Worm (Caenorhabditis elegans): Measurements from ENCODE around the gene F49H6.15.

F49H6.15 gene

ce11 chrV:16988614-16989013, 37.6 kb downstream of the F49H6.15 start, which contains the start of gene Y102A5C.27:
Gene Y102A5C.27, minus strand, starts transcription at chrV:16988714.
- TF ChIP-seq nhr-237 (tag; optimal IDR thresholded peaks at IDR 0.05) (no peak), nfya-1 (tag; optimal IDR thresholded peaks at IDR 0.05; ENCODE audit: insufficient read depth) (no peak), fkh-2 (tag; optimal IDR thresholded peaks at IDR 0.05) (no peak), ama-1 (optimal IDR thresholded peaks at IDR 0.05) (no peak), pqm-1 (tag; optimal IDR thresholded peaks at IDR 0.05) (no peak), ztf-11 (tag; optimal IDR thresholded peaks at IDR 0.05) (no peak), aly-2 (tag; optimal IDR thresholded peaks at IDR 0.05) (no peak), skn-1 (tag; optimal IDR thresholded peaks at IDR 0.05) (no peak), nhr-11 (tag; optimal IDR thresholded peaks at IDR 0.05) (no peak), nhr-25 (tag; optimal IDR thresholded peaks at IDR 0.05) (no peak), nhr-23 (tag; optimal IDR thresholded peaks at IDR 0.05) (no peak), R02D3.7 (tag; optimal IDR thresholded peaks at IDR 0.05) (no peak), fos-1 (tag; optimal IDR thresholded peaks at IDR 0.05) (no peak), snpc-4 (tag; optimal IDR thresholded peaks at IDR 0.05) (no peak), nhr-43 (tag; optimal IDR thresholded peaks at IDR 0.05; ENCODE audit: poor library complexity, severe bottlenecking) (no peak), nhr-12 (tag; optimal IDR thresholded peaks at IDR 0.05) (no peak), egl-27 (tag; optimal IDR thresholded peaks at IDR 0.05) (no peak), mml-1 (tag; optimal IDR thresholded peaks at IDR 0.05) (no peak), nhr-76 (tag; optimal IDR thresholded peaks at IDR 0.05) (no peak)

- no peak for TF ChIP-seq ama-1 (optimal IDR thresholded peaks at IDR 0.05)
- no peak for TF ChIP-seq lsy-12 (tag; optimal IDR thresholded peaks at IDR 0.05)
- TF ChIP-seq fkh-2 (tag; optimal IDR thresholded peaks at IDR 0.05), result no peak
- TF ChIP-seq fkh-10 (GFP tag; optimal IDR thresholded peaks at IDR 0.05), result no peak
- TF ChIP-seq nhr-11 (tag; optimal IDR thresholded peaks at IDR 0.05), result no peak
- no peak for TF ChIP-seq ceh-82 (tag; optimal IDR thresholded peaks at IDR 0.05)
- TF ChIP-seq nhr-43 (tag; optimal IDR thresholded peaks at IDR 0.05; ENCODE audit: poor library complexity, severe bottlenecking), result no peak
- no peak for TF ChIP-seq skn-1 (tag; optimal IDR thresholded peaks at IDR 0.05)
- TF ChIP-seq nhr-76 (tag; optimal IDR thresholded peaks at IDR 0.05), result no peak
- no peak for TF ChIP-seq ceh-9 (tag; optimal IDR thresholded peaks at IDR 0.05)
- no peak for TF ChIP-seq mml-1 (tag; optimal IDR thresholded peaks at IDR 0.05)
- no peak for TF ChIP-seq nhr-25 (tag; optimal IDR thresholded peaks at IDR 0.05)
Measured at ce11 chrV:16987783-16988182, 38.4 kb downstream of the F49H6.15 start.

- TF ChIP-seq sea-2 (GFP tag; optimal IDR thresholded peaks at IDR 0.05), result no peak
- TF ChIP-seq elt-3 (tag; optimal IDR thresholded peaks at IDR 0.05), result no peak
- no peak for TF ChIP-seq nhr-11 (tag; optimal IDR thresholded peaks at IDR 0.05)
- no peak for TF ChIP-seq egl-27 (tag; optimal IDR thresholded peaks at IDR 0.05)
- TF ChIP-seq unc-39 (tag; optimal IDR thresholded peaks at IDR 0.05), result no peak
- TF ChIP-seq nhr-77 (tag; optimal IDR thresholded peaks at IDR 0.05), result no peak
- TF ChIP-seq ztf-4 (tag; optimal IDR thresholded peaks at IDR 0.05), result no peak
Measured at ce11 chrV:16987035-16987434, 39.2 kb downstream of the F49H6.15 start, which contains the start of gene Y102A5C.40. Gene Y102A5C.40, minus strand, starts transcription at chrV:16987135.

- no peak for TF ChIP-seq ceh-9 (tag; optimal IDR thresholded peaks at IDR 0.05)
- no peak for TF ChIP-seq nhr-237 (tag; optimal IDR thresholded peaks at IDR 0.05)
- TF ChIP-seq zag-1 (tag; optimal IDR thresholded peaks at IDR 0.05), result no peak
- no peak for TF ChIP-seq tbx-2 (tag; optimal IDR thresholded peaks at IDR 0.05)
- no peak for TF ChIP-seq eor-1 (tag; optimal IDR thresholded peaks at IDR 0.05)
- no peak for TF ChIP-seq nhr-23 (tag; optimal IDR thresholded peaks at IDR 0.05)
- TF ChIP-seq ZK546.5 (tag; optimal IDR thresholded peaks at IDR 0.05), result no peak
- no peak for TF ChIP-seq aly-2 (tag; optimal IDR thresholded peaks at IDR 0.05)
Measured at ce11 chrV:16980368-16980767, 45.8 kb downstream of the F49H6.15 start, which contains the start of gene srz-54. Gene srz-54, plus strand, starts transcription at chrV:16980668.

Data from whole organism, L3 larva.